Worm (Caenorhabditis elegans) whole organism, L3 larva: Measurements from ENCODE around the gene nmt-1.

ENCODE experiments used
- daf-12 ChIP-seq: fragments of 150-350 bp; optimal IDR thresholded peaks from 2 replicates; lab custom pipeline; 2014; ENCODE audit warnings: missing biosample characterization, missing genetic modification reagents, missing genetic modification characterization
- egl-27 ChIP-seq: sonication (generic microtip); optimal IDR thresholded peaks from 4 replicates; lab custom pipeline; 2017; ENCODE audit warnings: missing biosample characterization, missing genetic modification reagents, missing genetic modification characterization
- fkh-10 ChIP-seq: sonication (generic microtip); optimal IDR thresholded peaks from 2 replicates; lab custom pipeline; 2017; ENCODE audit warnings: missing biosample characterization, missing genetic modification reagents, missing genetic modification characterization
- hmg-11 ChIP-seq: sonication (generic microtip); optimal IDR thresholded peaks from 2 replicates; lab custom pipeline; 2016; ENCODE audit warnings: missing genetic modification characterization, missing compliant biosample characterization
- lin-15B ChIP-seq: fragments of 150-350 bp; optimal IDR thresholded peaks from 2 replicates; lab custom pipeline; 2014; ENCODE audit warnings: missing biosample characterization, missing genetic modification characterization
- pha-4 ChIP-seq: fragments of 150-350 bp; optimal IDR thresholded peaks from 2 replicates; lab custom pipeline; 2014; ENCODE audit warnings: missing biosample characterization, missing genetic modification reagents, missing genetic modification characterization
- pqm-1 ChIP-seq: fragments of 150-350 bp; optimal IDR thresholded peaks from 2 replicates; lab custom pipeline; 2017; ENCODE audit warnings: missing biosample characterization, missing genetic modification characterization, inconsistent platforms
- skn-1 ChIP-seq: fragments of 150-350 bp; optimal IDR thresholded peaks from 2 replicates; lab custom pipeline; 2014; ENCODE audit warnings: missing biosample characterization, missing genetic modification characterization
- snpc-4 ChIP-seq: fragments of 150-350 bp; optimal IDR thresholded peaks from 2 replicates; lab custom pipeline; 2014; ENCODE audit warnings: missing biosample characterization, missing genetic modification characterization
- unc-39 ChIP-seq: sonication (generic microtip); optimal IDR thresholded peaks from 4 replicates; lab custom pipeline; 2017; ENCODE audit warnings: missing biosample characterization, missing genetic modification characterization

- TF ChIP-seq lin-15B (tag; lab: Kevin White, UChicago) (no peak), skn-1 (tag; lab: Kevin White, UChicago) (no peak), hmg-11 (no peak), pha-4 (tag; lab: Kevin White, UChicago) (no peak), pqm-1 (tag; lab: Kevin White, UChicago) (no peak), unc-39 (tag; lab: Kevin White, UChicago) (no peak), daf-12 (tag; lab: Kevin White, UChicago) (no peak), snpc-4 (tag; lab: Kevin White, UChicago) (no peak), fkh-10 (GFP tag; lab: Kevin White, UChicago) (no peak), egl-27 (no peak)
Observed at ce11 chrIII:6073673-6074331, 42.3 kb downstream of the nmt-1 start.
